Worm (Caenorhabditis elegans) whole organism, L2 larva: ENCODE data around the gene ctsa-3.1.

Source experiments
- aly-2 ChIP-seq: fragments of 150-350 bp; optimal IDR thresholded peaks from 2 replicates; lab custom pipeline; 2014; ENCODE audit warnings: missing biosample characterization, missing genetic modification characterization
- blmp-1 ChIP-seq: sonication (generic microtip); optimal IDR thresholded peaks from 2 replicates; lab custom pipeline; 2017; ENCODE audit warnings: missing genetic modification characterization, mild to moderate bottlenecking, missing compliant biosample characterization, antibody characterized with exemption, moderate library complexity; ENCODE audit not compliant: insufficient read depth
- egl-27 ChIP-seq: sonication (generic microtip); optimal IDR thresholded peaks from 3 replicates; lab custom pipeline; 2017; ENCODE audit warnings: missing biosample characterization, missing genetic modification reagents, missing genetic modification characterization
- lin-11 ChIP-seq: fragments of 150-350 bp; sonication (generic microtip); optimal IDR thresholded peaks from 2 replicates; lab custom pipeline; 2014; ENCODE audit warnings: missing biosample characterization, missing genetic modification characterization, inconsistent platforms, mixed read lengths
- lin-13 ChIP-seq: fragments of 150-350 bp; optimal IDR thresholded peaks from 2 replicates; lab custom pipeline; 2014; ENCODE audit warnings: missing biosample characterization, missing genetic modification reagents, missing genetic modification characterization
- lin-39 ChIP-seq: fragments of 150-350 bp; optimal IDR thresholded peaks from 2 replicates; lab custom pipeline; 2014; ENCODE audit warnings: missing biosample characterization, missing genetic modification reagents, missing genetic modification characterization
- mdl-1 ChIP-seq, 2 experiments: fragments of 150-350 bp in 1 of 2; sonication (generic microtip) in 1 of 2; optimal IDR thresholded peaks; 2 replicates each; lab custom pipeline; 2017; ENCODE audit warnings: missing biosample characterization in 2 of 2, missing genetic modification characterization in 2 of 2
- nhr-12 ChIP-seq: fragments of 150-350 bp; optimal IDR thresholded peaks from 2 replicates; lab custom pipeline; 2014; ENCODE audit warnings: missing biosample characterization, missing genetic modification characterization
- nhr-237 ChIP-seq: fragments of 150-350 bp; optimal IDR thresholded peaks from 2 replicates; lab custom pipeline; 2014; ENCODE audit warnings: missing biosample characterization, missing genetic modification characterization
- nhr-77 ChIP-seq: fragments of 150-350 bp; optimal IDR thresholded peaks from 2 replicates; lab custom pipeline; 2014; ENCODE audit warnings: missing biosample characterization, missing genetic modification characterization
- sma-3 ChIP-seq: sonication (generic microtip); optimal IDR thresholded peaks from 2 replicates; lab custom pipeline; 2016; ENCODE audit warnings: missing genetic modification reagents, missing genetic modification characterization, missing compliant biosample characterization
- snpc-4 ChIP-seq: fragments of 150-350 bp; optimal IDR thresholded peaks from 2 replicates; lab custom pipeline; 2014; ENCODE audit warnings: missing biosample characterization, missing genetic modification characterization
- unc-39 ChIP-seq: fragments of 150-350 bp; optimal IDR thresholded peaks from 2 replicates; lab custom pipeline; 2014; ENCODE audit warnings: missing biosample characterization, missing genetic modification characterization
- unc-62 ChIP-seq: fragments of 150-350 bp; optimal IDR thresholded peaks from 2 replicates; lab custom pipeline; 2014; ENCODE audit warnings: missing biosample characterization, missing genetic modification reagents, missing genetic modification characterization

- TF ChIP-seq nhr-12 (tag; lab: Kevin White, UChicago): no peak
- no peak for TF ChIP-seq blmp-1 (tag; lab: Kevin White, UChicago)
- no peak for TF ChIP-seq aly-2 (tag; lab: Kevin White, UChicago)
- TF ChIP-seq lin-11 (tag; lab: Kevin White, UChicago): no peak
- TF ChIP-seq unc-39 (tag; lab: Kevin White, UChicago): no peak
- TF ChIP-seq nhr-237 (tag; lab: Kevin White, UChicago): no peak
- TF ChIP-seq unc-62 (GFP tag; lab: Kevin White, UChicago): no peak
- no peak for TF ChIP-seq nhr-77 (tag; lab: Kevin White, UChicago)
- no peak for TF ChIP-seq lin-39 (tag; lab: Kevin White, UChicago)
- no peak for TF ChIP-seq lin-13 (GFP tag; lab: Kevin White, UChicago)
- no peak for TF ChIP-seq snpc-4
- TF ChIP-seq sma-3: no peak
- TF ChIP-seq egl-27: no peak
- TF ChIP-seq mdl-1 (tag; optimal IDR thresholded peaks at IDR 0.05; lab: Kevin White, UChicago): no peak
These were observed 20.4 kb downstream of the ctsa-3.1 start, which contains the start of gene lsm-4 for ce11 chrII:7253073-7253472.
